Worm (Caenorhabditis elegans) whole organism, late embryonic: ENCODE results near the gene prp-18.

Source experiments
- ceh-18 ChIP-seq: sonication (generic microtip); optimal IDR thresholded peaks from 2 replicates; lab custom pipeline; 2016; ENCODE audit warnings: missing genetic modification characterization, missing compliant biosample characterization
- ceh-19 ChIP-seq: fragments of 200-800 bp; sonication (Bioruptor generic); optimal IDR thresholded peaks from 2 replicates; lab custom pipeline; 2018; ENCODE audit warnings: mild to moderate bottlenecking, missing genetic modification characterization, missing compliant biosample characterization
- ceh-9 ChIP-seq: sonication (generic microtip); optimal IDR thresholded peaks from 2 replicates; lab custom pipeline; 2016; ENCODE audit warnings: mild to moderate bottlenecking, missing genetic modification characterization, inconsistent platforms, missing compliant biosample characterization
- che-1 ChIP-seq: sonication (generic microtip); optimal IDR thresholded peaks from 2 replicates; lab custom pipeline; 2016; ENCODE audit warnings: mild to moderate bottlenecking, missing genetic modification characterization, missing compliant biosample characterization
- fax-1 ChIP-seq: sonication (generic microtip); optimal IDR thresholded peaks from 2 replicates; lab custom pipeline; 2016; ENCODE audit warnings: missing genotype, missing genetic modification characterization, missing compliant biosample characterization
- hlh-6 ChIP-seq: sonication (generic microtip); optimal IDR thresholded peaks from 2 replicates; lab custom pipeline; 2016; ENCODE audit warnings: missing genotype, missing genetic modification characterization, missing compliant biosample characterization
- lim-6 ChIP-seq: sonication (generic microtip); optimal IDR thresholded peaks from 2 replicates; lab custom pipeline; 2016; ENCODE audit warnings: missing genetic modification characterization, missing compliant biosample characterization
- pat-9 ChIP-seq: fragments of 200-800 bp; sonication (Bioruptor generic); optimal IDR thresholded peaks from 2 replicates; lab custom pipeline; 2018; ENCODE audit warnings: mild to moderate bottlenecking, missing genetic modification characterization, moderate library complexity, missing compliant biosample characterization
- pha-2 ChIP-seq: sonication (generic microtip); optimal IDR thresholded peaks from 2 replicates; lab custom pipeline; 2017; ENCODE audit warnings: mild to moderate bottlenecking, missing genetic modification characterization, missing compliant biosample characterization
- pha-4 ChIP-seq: fragments of 150-350 bp; optimal IDR thresholded peaks from 2 replicates; lab custom pipeline; 2018; ENCODE audit warnings: missing biosample characterization, missing genetic modification reagents, missing genetic modification characterization
- pqm-1 ChIP-seq: sonication (generic microtip); optimal IDR thresholded peaks from 2 replicates; lab custom pipeline; 2016; ENCODE audit warnings: missing genetic modification characterization, missing compliant biosample characterization
- unc-86 ChIP-seq: sonication (generic microtip); optimal IDR thresholded peaks from 2 replicates; lab custom pipeline; 2016; ENCODE audit warnings: missing genetic modification characterization, missing compliant biosample characterization
- ztf-16 ChIP-seq: sonication (generic microtip); optimal IDR thresholded peaks from 2 replicates; lab custom pipeline; 2017; ENCODE audit warnings: missing genetic modification characterization, missing compliant biosample characterization

ce11 chrIV:9843760-9844159 lies 40.4 kb downstream of the prp-18 start, which contains the start of gene nspd-2:
- TF ChIP-seq ztf-16: no peak
- TF ChIP-seq hlh-6 (tag; lab: Kevin White, UChicago): no peak
- TF ChIP-seq che-1 (tag; lab: Kevin White, UChicago): no peak
- TF ChIP-seq pha-4 (tag; lab: Kevin White, UChicago): no peak
- no peak for TF ChIP-seq ceh-9
- TF ChIP-seq lim-6 (tag; lab: Kevin White, UChicago): no peak
- no peak for TF ChIP-seq ceh-18 (tag; lab: Kevin White, UChicago)
- TF ChIP-seq pqm-1 (tag; lab: Kevin White, UChicago): no peak
- TF ChIP-seq pha-2 (tag; lab: Kevin White, UChicago): no peak
- no peak for TF ChIP-seq unc-86 (tag; lab: Kevin White, UChicago)
- TF ChIP-seq ceh-19 (GFP tag; lab: Kevin White, UChicago): no peak
- TF ChIP-seq pat-9 (tag; lab: Kevin White, UChicago): no peak
- TF ChIP-seq fax-1 (tag; lab: Kevin White, UChicago): no peak
